Worm (Caenorhabditis elegans) whole organism, L4 larva: ENCODE results near the gene zip-12.
A peak's percentile ranks its signal among the peaks of the same experiment; 100 is the strongest.

Experiments used
- D1046.2 ChIP-seq: fragments of 200-800 bp; sonication (Bioruptor generic); IDR thresholded peaks from 2 replicates; pipeline ENCODE4 v1.3.6; 2022; ENCODE audit warnings: missing genetic modification characterization, missing compliant biosample characterization
- F26F4.8 ChIP-seq: fragments of 200-800 bp; sonication (Bioruptor generic); conservative IDR thresholded peaks from 2 replicates; pipeline ENCODE4 v1.3.6; 2022; ENCODE audit warnings: missing genetic modification characterization, missing compliant biosample characterization
- F37D6.2 ChIP-seq: sonication (generic microtip); optimal IDR thresholded peaks from 2 replicates; lab custom pipeline; 2016; ENCODE audit warnings: mild to moderate bottlenecking, missing genetic modification characterization, missing compliant biosample characterization
- T26A8.4 ChIP-seq: fragments of 200-800 bp; sonication (Bioruptor generic); IDR thresholded peaks from 2 replicates; pipeline ENCODE4 v1.3.6; 2022; ENCODE audit warnings: missing genetic modification characterization, missing compliant biosample characterization
- Y48G9A.11 ChIP-seq: fragments of 200-800 bp; sonication (Bioruptor generic); IDR thresholded peaks from 2 replicates; pipeline ENCODE4 v1.3.6; 2022; ENCODE audit warnings: missing genetic modification reagents, missing genetic modification characterization, missing compliant biosample characterization
- Y75B8A.6 ChIP-seq: fragments of 200-800 bp; sonication (Bioruptor generic); IDR thresholded peaks from 2 replicates; pipeline ENCODE4 v1.3.6; 2022; ENCODE audit warnings: missing genetic modification reagents, missing genetic modification characterization, missing compliant biosample characterization
- aha-1 ChIP-seq: fragments of 150-350 bp; peaks from one replicate; lab custom pipeline; 2014; ENCODE audit warnings: missing biosample characterization, missing genetic modification characterization
- ceh-20 ChIP-seq: fragments of 200-800 bp; sonication (Bioruptor generic); IDR thresholded peaks from 2 replicates; pipeline ENCODE4 v1.3.6; 2022; ENCODE audit warnings: missing genetic modification reagents, missing genetic modification characterization, missing compliant biosample characterization
- ceh-44 ChIP-seq: fragments of 200-800 bp; sonication (Bioruptor generic); IDR thresholded peaks from 2 replicates; pipeline ENCODE4 v1.3.6; 2022; ENCODE audit warnings: missing genetic modification reagents, missing genetic modification characterization, missing compliant biosample characterization
- ceh-62 ChIP-seq: sonication (generic microtip); optimal IDR thresholded peaks from 2 replicates; lab custom pipeline; 2017; ENCODE audit warnings: missing biosample characterization, missing genetic modification characterization
- ces-1 ChIP-seq: fragments of 150-350 bp; sonication (generic microtip); optimal IDR thresholded peaks from 4 replicates; lab custom pipeline; 2014; ENCODE audit warnings: missing biosample characterization, missing genetic modification reagents, missing genetic modification characterization
- ctbp-1 ChIP-seq: fragments of 200-800 bp; sonication (Bioruptor generic); IDR thresholded peaks from 2 replicates; pipeline ENCODE4 v1.3.6; 2022; ENCODE audit warnings: missing genetic modification reagents, missing genetic modification characterization, missing compliant biosample characterization
- daf-19 ChIP-seq: fragments of 200-800 bp; sonication (Bioruptor generic); conservative IDR thresholded peaks from 2 replicates; pipeline ENCODE4 v1.3.6; 2022; ENCODE audit warnings: missing genetic modification characterization, missing compliant biosample characterization
- daf-8 ChIP-seq: fragments of 200-800 bp; sonication (Bioruptor generic); IDR thresholded peaks from 2 replicates; pipeline ENCODE4 v1.3.6; 2022; ENCODE audit warnings: missing genetic modification characterization, missing compliant biosample characterization
- dmd-6 ChIP-seq: fragments of 200-800 bp; sonication (Bioruptor generic); IDR thresholded peaks from 2 replicates; pipeline ENCODE4 v1.3.6; 2022; ENCODE audit warnings: missing genetic modification reagents, missing genetic modification characterization, missing compliant biosample characterization
- dmd-8 ChIP-seq: fragments of 200-800 bp; sonication (Bioruptor generic); IDR thresholded peaks from 2 replicates; pipeline ENCODE4 v1.3.6; 2022; ENCODE audit warnings: missing genetic modification characterization, missing compliant biosample characterization
- dmd-9 ChIP-seq: fragments of 200-800 bp; sonication (Bioruptor generic); IDR thresholded peaks from 2 replicates; pipeline ENCODE4 v1.3.6; 2022; ENCODE audit warnings: missing genetic modification reagents, missing genetic modification characterization, missing compliant biosample characterization
- duxl-1 ChIP-seq: sonication (generic microtip); optimal IDR thresholded peaks from 2 replicates; lab custom pipeline; 2016; ENCODE audit warnings: mild to moderate bottlenecking, missing genetic modification characterization, moderate library complexity, missing compliant biosample characterization; ENCODE audit not compliant: poor library complexity
- dve-1 ChIP-seq: sonication (generic microtip); optimal IDR thresholded peaks from 2 replicates; lab custom pipeline; 2017; ENCODE audit warnings: antibody characterized with exemption, mild to moderate bottlenecking, missing genetic modification characterization, missing compliant biosample characterization; ENCODE audit not compliant: insufficient read depth
- hlh-30 ChIP-seq: sonication (generic microtip); optimal IDR thresholded peaks from 2 replicates; lab custom pipeline; 2017; ENCODE audit warnings: antibody characterized with exemption, mild to moderate bottlenecking, missing genetic modification characterization, missing compliant biosample characterization; ENCODE audit not compliant: insufficient read depth
- lin-13 ChIP-seq: fragments of 150-350 bp; optimal IDR thresholded peaks from 2 replicates; lab custom pipeline; 2014; ENCODE audit warnings: missing biosample characterization, missing genetic modification reagents, missing genetic modification characterization
- lin-15B ChIP-seq: fragments of 150-350 bp; sonication (generic microtip); optimal IDR thresholded peaks from 3 replicates; lab custom pipeline; 2014; ENCODE audit warnings: missing biosample characterization, missing genetic modification characterization
- lin-29 ChIP-seq: fragments of 200-800 bp; sonication (Bioruptor generic); IDR thresholded peaks from 2 replicates; pipeline ENCODE4 v1.3.6; 2022; ENCODE audit warnings: missing genetic modification reagents, missing genetic modification characterization, missing compliant biosample characterization
- lir-3 ChIP-seq: sonication (generic microtip); optimal IDR thresholded peaks from 2 replicates; lab custom pipeline; 2016; ENCODE audit warnings: mild to moderate bottlenecking, missing genetic modification characterization, missing compliant biosample characterization
- lsy-2 ChIP-seq, 2 experiments: fragments of 150-350 bp in 1 of 2; sonication (generic microtip) in 1 of 2; optimal IDR thresholded peaks; 2 replicates each; lab custom pipeline; 2014 to 2017; ENCODE audit warnings: missing biosample characterization in 2 of 2, missing genetic modification characterization in 2 of 2
- mes-2 ChIP-seq: sonication (generic microtip); optimal IDR thresholded peaks from 2 replicates; lab custom pipeline; 2016; ENCODE audit warnings: missing genotype, mild to moderate bottlenecking, missing genetic modification characterization, missing compliant biosample characterization; ENCODE audit not compliant: poor library complexity, severe bottlenecking
- mxl-3 ChIP-seq: fragments of 200-800 bp; sonication (Bioruptor generic); optimal IDR thresholded peaks from 2 replicates; lab custom pipeline; 2018; ENCODE audit warnings: mild to moderate bottlenecking, missing genetic modification characterization, missing compliant biosample characterization
- nhr-102 ChIP-seq: sonication (generic microtip); optimal IDR thresholded peaks from 2 replicates; lab custom pipeline; 2016; ENCODE audit warnings: mild to moderate bottlenecking, missing genetic modification characterization, moderate library complexity, missing compliant biosample characterization
- nhr-11 ChIP-seq: fragments of 150-350 bp; optimal IDR thresholded peaks from 2 replicates; lab custom pipeline; 2014; ENCODE audit warnings: missing biosample characterization, missing genetic modification characterization
- nhr-111 ChIP-seq: fragments of 200-800 bp; sonication (Bioruptor generic); optimal IDR thresholded peaks from 2 replicates; lab custom pipeline; 2018; ENCODE audit warnings: mild to moderate bottlenecking, missing genetic modification characterization, missing compliant biosample characterization
- nhr-25 ChIP-seq: sonication (generic microtip); optimal IDR thresholded peaks from 2 replicates; lab custom pipeline; 2017; ENCODE audit warnings: missing genetic modification characterization, mild to moderate bottlenecking, missing compliant biosample characterization, antibody characterized with exemption, moderate library complexity, borderline replicate concordance; ENCODE audit not compliant: insufficient read depth
- nhr-28 ChIP-seq: fragments of 150-350 bp; optimal IDR thresholded peaks from 2 replicates; lab custom pipeline; 2014; ENCODE audit warnings: missing biosample characterization, missing genetic modification characterization
- nhr-41 ChIP-seq: fragments of 200-800 bp; sonication (Bioruptor generic); IDR thresholded peaks from 2 replicates; pipeline ENCODE4 v1.3.6; 2022; ENCODE audit warnings: missing genetic modification reagents, missing genetic modification characterization, missing compliant biosample characterization
- nhr-42 ChIP-seq: fragments of 200-800 bp; sonication (Bioruptor generic); IDR thresholded peaks from 2 replicates; pipeline ENCODE4 v1.3.6; 2022; ENCODE audit warnings: missing genetic modification characterization, missing compliant biosample characterization
- pha-4 ChIP-seq, 2 experiments: fragments of 150-350 bp in 1 of 2; fragments of 200-800 bp in 1 of 2; sonication (Bioruptor generic) in 1 of 2; IDR thresholded peaks in 1 of 2; optimal IDR thresholded peaks in 1 of 2; 2 replicates each; pipeline versions ENCODE4 v1.3.6 to Lab custom; 2014 to 2022; ENCODE audit warnings: missing genetic modification characterization in 2 of 2, missing genetic modification reagents in 2 of 2, missing biosample characterization in 1 of 2, missing compliant biosample characterization in 1 of 2
- php-3 ChIP-seq: fragments of 200-800 bp; sonication (Bioruptor generic); IDR thresholded peaks from 2 replicates; pipeline ENCODE4 v1.3.6; 2022; ENCODE audit warnings: missing genetic modification reagents, missing genetic modification characterization, missing compliant biosample characterization
- set-16 ChIP-seq: fragments of 200-800 bp; sonication (Bioruptor generic); IDR thresholded peaks from 2 replicates; pipeline ENCODE4 v1.3.6; 2022; ENCODE audit warnings: missing genetic modification reagents, missing genetic modification characterization, missing compliant biosample characterization
- skn-1 ChIP-seq: fragments of 150-350 bp; optimal IDR thresholded peaks from 2 replicates; lab custom pipeline; 2014; ENCODE audit warnings: missing biosample characterization, missing genetic modification characterization
- snpc-1.2 ChIP-seq: fragments of 200-800 bp; sonication (Bioruptor generic); IDR thresholded peaks from 2 replicates; pipeline ENCODE4 v1.3.6; 2022; ENCODE audit warnings: missing genetic modification reagents, missing genetic modification characterization, missing compliant biosample characterization
- tag-97 ChIP-seq: fragments of 200-800 bp; sonication (Bioruptor generic); IDR thresholded peaks from 2 replicates; pipeline ENCODE4 v1.3.6; 2022; ENCODE audit warnings: missing genetic modification characterization, missing compliant biosample characterization
- tra-1 ChIP-seq: fragments of 200-800 bp; sonication (Bioruptor generic); IDR thresholded peaks from 2 replicates; pipeline ENCODE4 v1.3.6; 2022; ENCODE audit warnings: missing genetic modification reagents, missing genetic modification characterization, missing compliant biosample characterization
- unc-130 ChIP-seq: sonication (generic microtip); optimal IDR thresholded peaks from 2 replicates; lab custom pipeline; 2016; ENCODE audit warnings: missing genetic modification reagents, missing genetic modification characterization, missing compliant biosample characterization
- unc-39 ChIP-seq: sonication (generic microtip); optimal IDR thresholded peaks from 2 replicates; lab custom pipeline; 2017; ENCODE audit warnings: missing biosample characterization, missing genetic modification characterization
- zag-1 ChIP-seq: fragments of 150-350 bp; optimal IDR thresholded peaks from 2 replicates; lab custom pipeline; 2014; ENCODE audit warnings: missing biosample characterization, missing genetic modification characterization
- zip-2 ChIP-seq: fragments of 150-350 bp; optimal IDR thresholded peaks from 2 replicates; lab custom pipeline; 2014; ENCODE audit warnings: missing biosample characterization, missing genetic modification characterization

The zip-12 gene

DNA sequence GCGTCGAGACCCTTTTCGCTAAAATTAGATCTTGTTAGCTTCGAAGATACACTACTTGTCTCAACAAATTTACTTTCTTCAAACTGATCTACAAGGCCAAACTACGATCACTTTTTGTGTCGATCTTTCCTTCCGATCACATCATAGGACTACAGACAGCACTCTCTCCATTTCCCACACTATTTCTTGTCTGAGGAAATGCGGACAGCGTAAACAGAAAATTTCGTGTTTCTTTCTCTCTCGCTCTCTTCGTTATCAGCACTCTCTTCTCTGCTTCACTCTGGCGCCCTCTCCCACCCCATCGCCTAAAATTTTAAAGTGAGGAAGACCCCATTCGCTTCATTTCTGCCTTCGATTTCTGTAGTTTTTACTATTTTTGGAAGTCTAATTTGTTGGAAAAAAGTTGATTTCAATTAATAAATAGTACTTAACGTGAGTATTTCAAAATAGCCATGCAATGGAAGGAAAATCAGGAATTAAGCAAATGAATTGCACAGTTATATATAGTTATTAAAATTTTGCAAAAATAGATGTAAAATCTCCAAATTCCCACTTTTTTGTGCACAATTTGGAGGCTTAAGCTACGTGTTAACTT lies 7.8 kb downstream of the zip-12 start (continued):
- TF ChIP-seq hlh-30 (tag; lab: Kevin White, UChicago) (peak; percentile 89), ceh-62 (tag; lab: Kevin White, UChicago) (no peak), mes-2 (tag; lab: Kevin White, UChicago) (peak; percentile 61), mxl-3 (peak; percentile 55), nhr-25 (tag; lab: Kevin White, UChicago) (no peak), dmd-9 (GFP tag; lab: Robert Waterston, UW) (no peak), D1046.2 (GFP tag; lab: Robert Waterston, UW) (no peak), zip-2 (no peak), tra-1 (GFP tag; lab: Robert Waterston, UW) (no peak), dmd-8 (GFP tag; lab: Robert Waterston, UW) (no peak), lin-29 (GFP tag; lab: Robert Waterston, UW) (no peak), nhr-28 (peak; percentile 97), php-3 (GFP tag; lab: Robert Waterston, UW) (no peak)
- TF ChIP-seq, all 104 proteins: peak for 27

DNA sequence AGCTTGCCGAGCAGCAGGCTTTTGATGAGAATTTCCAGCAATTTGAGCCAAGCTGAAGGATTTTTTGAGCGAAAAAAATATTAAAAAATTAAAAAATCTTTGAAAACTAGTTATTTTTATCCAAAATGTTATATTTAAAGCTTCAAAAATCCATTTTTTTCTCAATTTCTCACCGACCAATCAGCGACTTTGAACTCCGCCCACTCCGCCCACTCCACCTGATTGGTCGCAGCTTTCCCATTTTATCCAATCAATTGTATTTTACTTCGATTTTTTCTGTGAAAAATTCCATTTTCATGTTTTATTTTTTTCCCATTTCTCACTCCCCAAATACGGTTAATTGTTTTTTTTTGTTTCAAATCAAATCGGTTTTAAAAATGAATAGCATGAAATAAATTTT lies 17.2 kb downstream of the zip-12 start:
- TF ChIP-seq dmd-8 (GFP tag; lab: Robert Waterston, UW), result no peak
- TF ChIP-seq lsy-2 (tag; optimal IDR thresholded peaks at IDR 0.05; lab: Kevin White, UChicago), result peak in 1 of 2 experiments; percentile 16

ce11 chrIII:12349027-12349426 lies 21.3 kb downstream of the zip-12 start:
- TF ChIP-seq daf-8 (GFP tag; lab: Robert Waterston, UW) (no peak), dve-1 (no peak), lin-13 (GFP tag; lab: Kevin White, UChicago) (no peak), zip-2 (no peak), ceh-20 (GFP tag; lab: Robert Waterston, UW) (no peak), mxl-3 (no peak), nhr-11 (no peak), F26F4.8 (GFP tag; lab: Robert Waterston, UW) (no peak), nhr-42 (GFP tag; lab: Robert Waterston, UW) (no peak), duxl-1 (tag; lab: Kevin White, UChicago) (no peak), Y48G9A.11 (GFP tag; lab: Robert Waterston, UW) (no peak), ctbp-1 (GFP tag; lab: Robert Waterston, UW) (no peak), unc-130 (no peak), set-16 (GFP tag; lab: Robert Waterston, UW) (no peak), F37D6.2 (tag; lab: Kevin White, UChicago) (no peak), dmd-9 (GFP tag; lab: Robert Waterston, UW) (no peak), nhr-41 (GFP tag; lab: Robert Waterston, UW) (no peak), daf-19 (GFP tag; lab: Robert Waterston, UW) (no peak), aha-1 (no peak)

DNA sequence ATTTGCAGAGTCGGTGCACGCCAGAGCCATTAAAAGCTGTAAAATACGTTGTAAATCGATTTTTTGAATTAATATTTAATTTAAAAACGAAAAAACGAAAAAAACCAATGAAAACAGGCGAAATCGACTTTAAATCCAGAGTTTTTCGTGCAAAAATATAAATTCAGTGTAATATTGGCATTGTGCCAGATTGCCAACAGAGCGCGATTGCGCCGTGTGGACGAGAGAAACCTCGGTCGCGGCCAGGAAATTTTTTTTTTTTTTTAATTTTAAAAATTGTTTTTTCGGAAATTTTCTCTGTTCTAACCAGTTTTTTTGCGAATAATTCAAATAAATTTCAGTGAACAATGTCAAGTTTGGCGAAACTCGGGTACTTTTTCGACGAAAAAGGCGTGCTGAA lies 23.6 kb downstream of the zip-12 start, which contains the start of the genes pph-4.1 and Y75B8A.31:
TSS of gene pph-4.1 (minus strand) at position 36 of the 400 bp plus-strand sequence.
TSS of gene Y75B8A.31 (plus strand) at position 342 of the 400 bp plus-strand sequence.
- TF ChIP-seq nhr-102 (tag; lab: Kevin White, UChicago), result peak; percentile 71
- TF ChIP-seq unc-39 (tag; lab: Kevin White, UChicago), result no peak
- peak; percentile 75 for TF ChIP-seq dmd-6
- peak; percentile 84 for TF ChIP-seq lin-15B
- TF ChIP-seq zag-1, result no peak
- no peak for TF ChIP-seq skn-1 (tag; lab: Kevin White, UChicago)
- peak; percentile 84 for TF ChIP-seq dve-1
- no peak for TF ChIP-seq tra-1 (GFP tag; lab: Robert Waterston, UW)
- no peak for TF ChIP-seq tag-97
- TF ChIP-seq lir-3 (tag; lab: Kevin White, UChicago), result no peak
- no peak for TF ChIP-seq Y75B8A.6 (GFP tag; lab: Robert Waterston, UW)
- no peak for TF ChIP-seq ceh-62 (tag; lab: Kevin White, UChicago)
- peak in 1 of 2 experiments; percentile 91 for TF ChIP-seq lsy-2 (tag; optimal IDR thresholded peaks at IDR 0.05; lab: Kevin White, UChicago)
- peak; percentile 53 for TF ChIP-seq T26A8.4
- no peak for TF ChIP-seq snpc-1.2 (GFP tag; lab: Robert Waterston, UW)
- no peak for TF ChIP-seq ces-1 (GFP tag; lab: Kevin White, UChicago)
- TF ChIP-seq pha-4 (GFP tag; IDR thresholded peaks at IDR 0.05; lab: Robert Waterston, UW), result peak; percentile 69
- TF ChIP-seq pha-4 (tag; optimal IDR thresholded peaks at IDR 0.05; lab: Kevin White, UChicago), result no peak
- 0 out of 2 replicates have a peak, but pooled peaks have one; percentile 31 for TF ChIP-seq ceh-44 (GFP tag; lab: Robert Waterston, UW)
- no peak for TF ChIP-seq nhr-111
